Worm (Caenorhabditis elegans): ENCODE data around the gene E04F6.15.

DNA sequence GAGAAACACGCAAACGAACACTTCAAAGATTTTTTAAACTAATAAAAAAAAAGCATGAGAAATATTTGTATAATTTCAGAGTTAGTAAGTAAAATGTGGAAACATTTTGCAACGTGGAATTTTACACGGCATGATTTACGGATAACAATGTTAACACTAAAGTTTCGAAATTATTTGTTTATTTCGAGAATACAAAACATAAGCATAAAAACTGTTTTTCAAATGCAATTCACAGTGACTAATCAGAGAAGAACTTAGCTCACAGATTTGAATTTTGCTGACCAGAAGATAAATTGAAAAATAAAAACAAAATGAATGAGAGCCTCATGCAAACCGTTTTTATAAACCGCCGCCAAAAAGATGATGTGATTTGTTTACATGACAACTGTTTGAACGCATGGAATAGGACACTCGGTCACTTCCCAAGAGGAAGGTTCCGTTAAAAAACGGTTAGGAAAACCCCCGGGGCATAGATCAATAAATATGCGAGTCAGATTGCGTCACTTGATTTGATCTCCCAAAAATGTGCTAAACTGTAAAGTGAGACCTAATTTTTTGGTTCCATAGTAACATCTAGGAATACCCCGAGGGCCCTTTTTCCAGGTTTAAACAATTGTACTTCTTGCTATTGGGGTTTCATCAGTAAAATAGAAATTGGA lies 15.9 kb upstream of the E04F6.15 start, which contains the start of gene clh-3:
- no peak for TF ChIP-seq unc-86 (tag; optimal IDR thresholded peaks at IDR 0.05)
- no peak for TF ChIP-seq fkh-10 (GFP tag; optimal IDR thresholded peaks at IDR 0.05)
- no peak for TF ChIP-seq pqm-1 (tag; optimal IDR thresholded peaks at IDR 0.05)
- TF ChIP-seq dve-1 (tag; optimal IDR thresholded peaks at IDR 0.05) = no peak
- TF ChIP-seq pha-4 (tag; optimal IDR thresholded peaks at IDR 0.05) = no peak
- no peak for TF ChIP-seq sox-2 (GFP tag; IDR thresholded peaks at IDR 0.05)
- no peak for TF ChIP-seq ceh-2 (tag; optimal IDR thresholded peaks at IDR 0.05)
- TF ChIP-seq Y22D7AL.16 (tag; optimal IDR thresholded peaks at IDR 0.05) = no peak
